Fruit fly (Drosophila melanogaster) whole organism, embryonic: ENCODE results near the gene CG5828.

ENCODE experiments used
- Antp ChIP-seq: fragments of 200-800 bp; sonication (Bioruptor generic); optimal IDR thresholded peaks from 3 replicates; lab custom pipeline; 2016; ENCODE audit warnings: missing biosample characterization, missing genetic modification characterization
- Atf-2 ChIP-seq: fragments of 200-800 bp; sonication (Bioruptor generic); optimal IDR thresholded peaks from 2 replicates; lab custom pipeline; 2016; ENCODE audit warnings: missing biosample characterization, missing genetic modification characterization
- B-H1 ChIP-seq: fragments of 200-800 bp; sonication (Bioruptor generic); IDR thresholded peaks from 3 replicates; pipeline ENCODE4 v1.3.6; 2022; ENCODE audit warnings: missing biosample characterization, missing genetic modification characterization
- CG10959 ChIP-seq: fragments of 200-800 bp; sonication (Bioruptor generic); IDR thresholded peaks from 2 replicates; pipeline ENCODE4 v1.3.6; 2022; ENCODE audit warnings: missing biosample characterization, missing genetic modification characterization
- CG12219 ChIP-seq: fragments of 200-800 bp; sonication (Bioruptor generic); optimal IDR thresholded peaks from 3 replicates; lab custom pipeline; 2018; ENCODE audit warnings: missing biosample characterization, mild to moderate bottlenecking, missing genetic modification characterization
- CG12659 ChIP-seq: fragments of 200-800 bp; sonication (Bioruptor generic); optimal IDR thresholded peaks from 3 replicates; lab custom pipeline; 2017; ENCODE audit warnings: mild to moderate bottlenecking, missing biosample characterization, missing genetic modification reagents, missing genetic modification characterization
- CG13287 ChIP-seq: fragments of 200-800 bp; sonication (Bioruptor generic); IDR thresholded peaks from 2 replicates; pipeline ENCODE4 v1.3.6; 2022; ENCODE audit warnings: missing biosample characterization, missing genetic modification characterization; ENCODE audit not compliant: partially characterized antibody
- CG17802 ChIP-seq: fragments of 200-800 bp; sonication (Bioruptor generic); optimal IDR thresholded peaks from 2 replicates; lab custom pipeline; 2018; ENCODE audit warnings: missing biosample characterization, mild to moderate bottlenecking, missing genetic modification characterization, moderate library complexity
- CG1792 ChIP-seq: fragments of 200-800 bp; sonication (Bioruptor generic); optimal IDR thresholded peaks from 2 replicates; lab custom pipeline; 2016; ENCODE audit warnings: missing biosample characterization, missing genetic modification characterization
- CG2116 ChIP-seq: fragments of 200-800 bp; sonication (Bioruptor generic); optimal IDR thresholded peaks from 3 replicates; lab custom pipeline; 2018; ENCODE audit warnings: missing biosample characterization, mild to moderate bottlenecking, missing genetic modification characterization
- CG32532 ChIP-seq: fragments of 200-800 bp; sonication (Bioruptor generic); IDR thresholded peaks from 2 replicates; pipeline ENCODE4 v1.3.6; 2022; ENCODE audit warnings: missing biosample characterization, missing genetic modification characterization
- CG32772 ChIP-seq: fragments of 200-800 bp; sonication (Bioruptor generic); IDR thresholded peaks from 2 replicates; pipeline ENCODE4 v1.3.6; 2022; ENCODE audit warnings: missing biosample characterization, missing genetic modification characterization
- CG4617 ChIP-seq: fragments of 200-800 bp; sonication (Bioruptor generic); optimal IDR thresholded peaks from 3 replicates; lab custom pipeline; 2016; ENCODE audit warnings: missing biosample characterization, missing genetic modification characterization, borderline replicate concordance
- CG6654 ChIP-seq: fragments of 200-800 bp; sonication (Bioruptor generic); optimal IDR thresholded peaks from 2 replicates; lab custom pipeline; 2017; ENCODE audit warnings: missing biosample characterization, mild to moderate bottlenecking, missing genetic modification characterization
- CG6689 ChIP-seq: fragments of 200-800 bp; sonication (Bioruptor generic); IDR thresholded peaks from 2 replicates; pipeline ENCODE4 v1.3.6; 2022; ENCODE audit warnings: missing biosample characterization, missing genetic modification characterization
- Dfd ChIP-seq, 2 experiments: fragments of >200 bp; optimal IDR thresholded peaks; 2 replicates each; lab custom pipeline; 2017; ENCODE audit warnings: missing biosample characterization in 2 of 2, missing genetic modification characterization in 2 of 2
- Doc2 ChIP-seq: fragments of 200-800 bp; sonication (Bioruptor generic); IDR thresholded peaks from 2 replicates; pipeline ENCODE4 v1.3.6; 2022; ENCODE audit warnings: missing biosample characterization, missing genetic modification characterization
- Gug ChIP-seq: fragments of 200-800 bp; sonication (Bioruptor generic); IDR thresholded peaks from 4 replicates; pipeline ENCODE4 v1.3.6; 2022; ENCODE audit warnings: missing biosample characterization, missing genetic modification characterization
- HLH3B ChIP-seq: fragments of 200-800 bp; sonication (Bioruptor generic); IDR thresholded peaks from 2 replicates; pipeline ENCODE4 v1.3.6; 2022; ENCODE audit warnings: missing biosample characterization, missing genetic modification characterization
- HLH54F ChIP-seq: fragments of 200-800 bp; sonication (Bioruptor generic); optimal IDR thresholded peaks from 3 replicates; lab custom pipeline; 2016; ENCODE audit warnings: missing biosample characterization, missing genetic modification characterization
- HLHmδ ChIP-seq: fragments of 200-800 bp; sonication (Bioruptor generic); optimal IDR thresholded peaks from 2 replicates; lab custom pipeline; 2018; ENCODE audit warnings: missing biosample characterization, mild to moderate bottlenecking, missing genetic modification characterization, moderate library complexity
- Hr78 ChIP-seq, 2 experiments: fragments of 200-800 bp in 1 of 2; fragments of >200 bp in 1 of 2; sonication (Bioruptor generic) in 1 of 2; optimal IDR thresholded peaks; 2 replicates each; lab custom pipeline; 2017 to 2019; ENCODE audit warnings: missing biosample characterization in 2 of 2, missing genetic modification characterization in 2 of 2, mild to moderate bottlenecking in 1 of 2, moderate library complexity in 1 of 2
- Lpt ChIP-seq: fragments of >200 bp; optimal IDR thresholded peaks from 2 replicates; lab custom pipeline; 2018; ENCODE audit warnings: missing biosample characterization, missing genetic modification characterization
- MTF-1 ChIP-seq: fragments of 200-800 bp; sonication (Bioruptor generic); optimal IDR thresholded peaks from 2 replicates; lab custom pipeline; 2018; ENCODE audit warnings: missing biosample characterization, mild to moderate bottlenecking, missing genetic modification characterization, borderline replicate concordance
- Meics ChIP-seq: fragments of 200-800 bp; sonication (Bioruptor generic); optimal IDR thresholded peaks from 2 replicates; lab custom pipeline; 2017; ENCODE audit warnings: missing biosample characterization, mild to moderate bottlenecking, missing genetic modification characterization
- Six4 ChIP-seq: fragments of 200-800 bp; sonication (Bioruptor generic); optimal IDR thresholded peaks from 2 replicates; lab custom pipeline; 2016; ENCODE audit warnings: missing biosample characterization, missing genetic modification characterization
- Sox102F ChIP-seq: fragments of 200-800 bp; sonication (Bioruptor generic); optimal IDR thresholded peaks from 2 replicates; lab custom pipeline; 2018; ENCODE audit warnings: missing biosample characterization, mild to moderate bottlenecking, missing genetic modification characterization, moderate library complexity
- Spps ChIP-seq: fragments of 200-800 bp; sonication (Bioruptor generic); optimal IDR thresholded peaks from 2 replicates; lab custom pipeline; 2018; ENCODE audit warnings: missing biosample characterization, mild to moderate bottlenecking, missing genetic modification characterization
- Ssrp ChIP-seq: fragments of 200-800 bp; sonication (Bioruptor generic); optimal IDR thresholded peaks from 2 replicates; lab custom pipeline; 2018; ENCODE audit warnings: missing biosample characterization, mild to moderate bottlenecking, missing genetic modification characterization, moderate library complexity
- TFAM ChIP-seq: fragments of 200-800 bp; sonication (Bioruptor generic); optimal IDR thresholded peaks from 2 replicates; lab custom pipeline; 2017; ENCODE audit warnings: missing biosample characterization, missing genetic modification characterization, inconsistent platforms
- chif ChIP-seq, 2 experiments: fragments of 200-800 bp; sonication (Bioruptor generic); optimal IDR thresholded peaks; 3 replicates each; lab custom pipeline; 2016; ENCODE audit warnings: missing biosample characterization in 2 of 2, missing genetic modification characterization in 2 of 2
- crol ChIP-seq: fragments of 200-800 bp; sonication (Bioruptor generic); IDR thresholded peaks from 2 replicates; pipeline ENCODE4 v1.3.6; 2022; ENCODE audit warnings: missing biosample characterization, missing genetic modification characterization
- crp ChIP-seq, 2 experiments: fragments of 200-800 bp; sonication (Bioruptor generic); optimal IDR thresholded peaks; 2 replicates in 1 of 2; 3 replicates in 1 of 2; lab custom pipeline; 2017; ENCODE audit warnings: missing biosample characterization in 2 of 2, missing genetic modification characterization in 2 of 2, mild to moderate bottlenecking in 1 of 2, moderate library complexity in 1 of 2
- eyg ChIP-seq: fragments of 200-800 bp; sonication (Bioruptor generic); optimal IDR thresholded peaks from 3 replicates; lab custom pipeline; 2016; ENCODE audit warnings: missing biosample characterization, missing genetic modification characterization
- ftz-f1 ChIP-seq: fragments of 200-800 bp; sonication (Bioruptor generic); optimal IDR thresholded peaks from 2 replicates; lab custom pipeline; 2016; ENCODE audit warnings: missing biosample characterization, missing genetic modification characterization
- gro ChIP-seq: fragments of 200-800 bp; sonication (Bioruptor generic); optimal IDR thresholded peaks from 2 replicates; lab custom pipeline; 2016; ENCODE audit warnings: missing biosample characterization, missing genetic modification characterization
- gsb ChIP-seq: fragments of 200-800 bp; sonication (Bioruptor generic); IDR thresholded peaks from 2 replicates; pipeline ENCODE4 v1.3.6; 2022; ENCODE audit warnings: missing biosample characterization, missing genetic modification characterization
- kay ChIP-seq: fragments of 200-800 bp; sonication (Bioruptor generic); optimal IDR thresholded peaks from 2 replicates; lab custom pipeline; 2016; ENCODE audit warnings: missing biosample characterization, missing genetic modification characterization
- lbe ChIP-seq: fragments of 200-800 bp; sonication (Bioruptor generic); optimal IDR thresholded peaks from 2 replicates; lab custom pipeline; 2016; ENCODE audit warnings: missing biosample characterization, mild to moderate bottlenecking, missing genetic modification characterization
- lola ChIP-seq, 3 experiments: fragments of >200 bp in 2 of 3; fragments of 200-800 bp in 1 of 3; sonication (Bioruptor generic) in 1 of 3; optimal IDR thresholded peaks; 2 replicates each; lab custom pipeline; 2017 to 2019; ENCODE audit warnings: missing biosample characterization in 3 of 3, missing genetic modification characterization in 3 of 3, mild to moderate bottlenecking in 1 of 3, moderate library complexity in 1 of 3
- nerfin-1 ChIP-seq: fragments of 200-800 bp; sonication (Bioruptor generic); optimal IDR thresholded peaks from 3 replicates; lab custom pipeline; 2019; ENCODE audit warnings: missing biosample characterization, mild to moderate bottlenecking, missing genetic modification characterization, moderate library complexity
- nerfin-2 ChIP-seq: fragments of 200-800 bp; sonication (Bioruptor generic); IDR thresholded peaks from 2 replicates; pipeline ENCODE4 v1.3.6; 2022; ENCODE audit warnings: missing biosample characterization, missing genetic modification characterization; ENCODE audit not compliant: partially characterized antibody
- nmo ChIP-seq: fragments of 200-800 bp; sonication (Bioruptor generic); optimal IDR thresholded peaks from 2 replicates; lab custom pipeline; 2018; ENCODE audit warnings: missing biosample characterization, mild to moderate bottlenecking, missing genetic modification characterization, moderate library complexity
- repo ChIP-seq: fragments of 200-800 bp; sonication (Bioruptor generic); optimal IDR thresholded peaks from 2 replicates; lab custom pipeline; 2016; ENCODE audit warnings: missing biosample characterization, missing genetic modification characterization
- so ChIP-seq: fragments of 200-800 bp; sonication (Bioruptor generic); IDR thresholded peaks from 3 replicates; pipeline ENCODE4 v1.3.6; 2022; ENCODE audit warnings: missing biosample characterization, missing genetic modification characterization
- trh ChIP-seq: fragments of 200-800 bp; sonication (Bioruptor generic); optimal IDR thresholded peaks from 2 replicates; lab custom pipeline; 2016; ENCODE audit warnings: missing biosample characterization, missing genetic modification characterization
- vvl ChIP-seq: fragments of 200-800 bp; sonication (Bioruptor generic); IDR thresholded peaks from 2 replicates; pipeline ENCODE4 v1.3.6; 2022; ENCODE audit warnings: missing biosample characterization, missing genetic modification characterization
- wor ChIP-seq: fragments of 200-800 bp; sonication (Bioruptor generic); IDR thresholded peaks from 2 replicates; pipeline ENCODE4 v1.3.6; 2022; ENCODE audit warnings: missing biosample characterization, missing genetic modification characterization
- zen ChIP-seq: fragments of 200-800 bp; sonication (Bioruptor generic); optimal IDR thresholded peaks from 3 replicates; lab custom pipeline; 2018; ENCODE audit warnings: missing biosample characterization, mild to moderate bottlenecking, missing genetic modification characterization, moderate library complexity

Gene CG5828

DNA sequence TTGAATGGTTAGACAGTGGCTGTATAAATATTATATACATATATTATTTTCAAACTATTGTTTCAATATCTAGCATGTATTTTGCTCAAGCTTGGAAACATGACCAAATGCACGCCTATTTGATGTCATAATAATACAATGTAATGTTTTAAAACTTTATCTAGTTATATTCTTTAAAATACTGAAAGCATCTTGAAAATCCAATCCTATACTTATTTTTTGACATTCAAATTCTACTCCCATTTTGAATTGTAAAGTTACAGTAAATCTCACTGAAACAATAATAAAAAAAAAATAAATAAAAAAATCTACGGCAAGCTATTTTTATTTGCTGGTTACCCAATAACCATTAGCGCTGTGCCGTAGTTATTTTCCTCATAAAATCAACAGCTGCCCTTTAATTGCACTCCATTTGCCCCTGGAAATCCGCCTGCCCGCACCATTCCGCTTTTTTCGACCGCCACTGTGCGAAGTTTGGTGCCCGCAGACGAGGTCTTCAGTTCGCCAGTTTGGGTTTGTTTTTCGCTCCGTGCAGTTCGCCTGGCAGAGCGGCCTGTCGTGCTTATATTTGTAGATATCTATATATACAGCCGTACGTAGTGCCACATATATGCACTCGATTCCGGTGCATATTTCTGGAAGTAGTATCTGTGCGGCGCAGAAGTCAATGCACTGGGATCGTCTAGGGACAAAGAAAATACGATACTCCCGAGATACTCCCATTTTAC lies 48.7 kb upstream of the CG5828 start (continued):
- TF ChIP-seq CG2116 (GFP tag; lab: Kevin White, UChicago) (peak; percentile 15), chif (GFP tag; optimal IDR thresholded peaks at IDR 0.05; lab: Kevin White, UChicago) (peak in 1 of 2 experiments; percentile 51), gsb (GFP tag; lab: Robert Waterston, UW) (no peak), B-H1 (GFP tag; lab: Robert Waterston, UW) (0 out of 3 replicates have a peak, but pooled peaks have one; percentile 10), CG12219 (GFP tag; lab: Kevin White, UChicago) (no peak), Atf-2 (GFP tag; lab: Kevin White, UChicago) (peak; percentile 13), nerfin-1 (no peak), Spps (tag; lab: Kevin White, UChicago) (no peak), wor (no peak), CG17802 (no peak), kay (GFP tag; lab: Kevin White, UChicago) (no peak), repo (GFP tag; lab: Kevin White, UChicago) (peak; percentile 48), gro (GFP tag; lab: Kevin White, UChicago) (no peak), crp (GFP tag; optimal IDR thresholded peaks at IDR 0.05; lab: Kevin White, UChicago) (peak in 1 of 2 experiments; percentile 1), lola (GFP tag; optimal IDR thresholded peaks at IDR 0.05; lab: Kevin White, UChicago) (peak in 1 of 3 experiments; percentile 41), crol (GFP tag; lab: Robert Waterston, UW) (no peak), nmo (GFP tag; lab: Kevin White, UChicago) (peak; percentile 54), CG12659 (GFP tag; lab: Kevin White, UChicago) (peak; percentile 65), nerfin-2 (GFP tag; lab: Robert Waterston, UW) (no peak), vvl (GFP tag; lab: Robert Waterston, UW) (peak; percentile 27; the same call in 1 of the 2 replicates), trh (GFP tag; lab: Kevin White, UChicago) (peak; percentile 19), CG32532 (GFP tag; lab: Robert Waterston, UW) (peak; percentile 72), ftz-f1 (GFP tag; lab: Kevin White, UChicago) (peak; percentile 43), Lpt (no peak), so (GFP tag; lab: Robert Waterston, UW) (0 out of 3 replicates have a peak, but pooled peaks have one; percentile 39), zen (tag; lab: Kevin White, UChicago) (no peak), Six4 (GFP tag; lab: Kevin White, UChicago) (no peak), MTF-1 (GFP tag; lab: Kevin White, UChicago) (peak; percentile 5), CG13287 (GFP tag; lab: Robert Waterston, UW) (no peak), Sox102F (peak; percentile 67), Hr78 (GFP tag; optimal IDR thresholded peaks at IDR 0.05; lab: Kevin White, UChicago) (no peak), TFAM (no peak), eyg (no peak), CG6689 (GFP tag; lab: Robert Waterston, UW) (peak; percentile 45; the same call in 1 of the 2 replicates), Ssrp (tag; lab: Kevin White, UChicago) (peak; percentile 46), Antp (GFP tag; lab: Kevin White, UChicago) (peak; percentile 39), Dfd (GFP tag; optimal IDR thresholded peaks at IDR 0.05; lab: Kevin White, UChicago) (no peak), CG4617 (GFP tag; lab: Kevin White, UChicago) (peak; percentile 11), CG6654 (GFP tag; lab: Kevin White, UChicago) (no peak), CG1792 (GFP tag; lab: Kevin White, UChicago) (no peak), HLH54F (no peak), lbe (GFP tag; lab: Kevin White, UChicago) (no peak), Gug (peak; percentile 85), HLHmδ (GFP tag; lab: Kevin White, UChicago) (no peak), CG10959 (GFP tag; lab: Robert Waterston, UW) (no peak), CG32772 (peak; percentile 34; the same call in 1 of the 2 replicates), Doc2 (GFP tag; lab: Robert Waterston, UW) (no peak), Meics (peak; percentile 68), HLH3B (peak; percentile 25)
